Fruit fly (Drosophila melanogaster) whole organism, prepupa: Measurements from ENCODE around the gene mus101.
A peak's percentile ranks its signal among the peaks of the same experiment; 100 is the strongest.

Experiments used
- CG10631 ChIP-seq: fragments of 200-800 bp; sonication (Bioruptor generic); optimal IDR thresholded peaks from 2 replicates; lab custom pipeline; 2016; ENCODE audit warnings: missing biosample characterization, missing genetic modification characterization
- CG10669 ChIP-seq: fragments of 200-800 bp; sonication (Bioruptor generic); optimal IDR thresholded peaks from 3 replicates; lab custom pipeline; 2018; ENCODE audit warnings: missing biosample characterization, mild to moderate bottlenecking, missing genetic modification characterization, moderate library complexity
- CG11294 ChIP-seq: fragments of 200-800 bp; sonication (Bioruptor generic); IDR thresholded peaks from 2 replicates; pipeline ENCODE4 v1.3.6; 2022; ENCODE audit warnings: missing biosample characterization, missing genetic modification characterization
- CG11902 ChIP-seq: fragments of 200-800 bp; sonication (Bioruptor generic); optimal IDR thresholded peaks from 3 replicates; lab custom pipeline; 2016; ENCODE audit warnings: missing biosample characterization, missing genetic modification characterization
- CG1621 ChIP-seq: fragments of 200-800 bp; sonication (Bioruptor generic); optimal IDR thresholded peaks from 3 replicates; lab custom pipeline; 2018; ENCODE audit warnings: missing biosample characterization, mild to moderate bottlenecking, missing genetic modification characterization
- CG16779 ChIP-seq: fragments of 200-800 bp; sonication (Bioruptor generic); optimal IDR thresholded peaks from 3 replicates; lab custom pipeline; 2017; ENCODE audit warnings: missing biosample characterization, mild to moderate bottlenecking, missing genetic modification characterization
- CG3032 ChIP-seq: fragments of 200-800 bp; optimal IDR thresholded peaks from 2 replicates; lab custom pipeline; 2019; ENCODE audit warnings: missing biosample characterization, mild to moderate bottlenecking, missing genetic modification characterization, moderate library complexity
- CG31627 ChIP-seq: fragments of 200-800 bp; sonication (Bioruptor generic); optimal IDR thresholded peaks from 3 replicates; lab custom pipeline; 2016; ENCODE audit warnings: missing biosample characterization, missing genetic modification characterization
- CG32006 ChIP-seq: fragments of 200-800 bp; sonication (Bioruptor generic); optimal IDR thresholded peaks from 3 replicates; lab custom pipeline; 2017; ENCODE audit warnings: missing biosample characterization, mild to moderate bottlenecking, missing genetic modification characterization
- CG34406 ChIP-seq: fragments of 200-800 bp; sonication (Bioruptor generic); optimal IDR thresholded peaks from 3 replicates; lab custom pipeline; 2016; ENCODE audit warnings: missing biosample characterization, missing genetic modification characterization
- CG3919 ChIP-seq: fragments of 200-800 bp; sonication (Bioruptor generic); optimal IDR thresholded peaks from 3 replicates; lab custom pipeline; 2016; ENCODE audit warnings: missing biosample characterization, missing genetic modification characterization
- CG4318 ChIP-seq: fragments of 200-800 bp; sonication (Bioruptor generic); optimal IDR thresholded peaks from 3 replicates; lab custom pipeline; 2017; ENCODE audit warnings: missing biosample characterization, mild to moderate bottlenecking, missing genetic modification characterization
- CG6163 ChIP-seq: fragments of 200-800 bp; sonication (Bioruptor generic); IDR thresholded peaks from 3 replicates; pipeline ENCODE4 v1.3.6; 2022; ENCODE audit warnings: missing biosample characterization, missing genetic modification characterization
- CG6276 ChIP-seq: fragments of 200-800 bp; sonication (Bioruptor generic); optimal IDR thresholded peaks from 2 replicates; lab custom pipeline; 2017; ENCODE audit warnings: missing biosample characterization, mild to moderate bottlenecking, missing genetic modification characterization
- CG6792 ChIP-seq: fragments of 200-800 bp; sonication (Bioruptor generic); optimal IDR thresholded peaks from 3 replicates; lab custom pipeline; 2016; ENCODE audit warnings: missing biosample characterization, missing genetic modification characterization
- CG6808 ChIP-seq: fragments of 200-800 bp; sonication (Bioruptor generic); optimal IDR thresholded peaks from 3 replicates; lab custom pipeline; 2017; ENCODE audit warnings: missing biosample characterization, missing genetic modification characterization, mild to moderate bottlenecking, moderate library complexity, missing genetic modification reagents
- CG6854 ChIP-seq: fragments of 200-800 bp; sonication (Bioruptor generic); optimal IDR thresholded peaks from 2 replicates; lab custom pipeline; 2017; ENCODE audit warnings: missing biosample characterization, mild to moderate bottlenecking, missing genetic modification characterization
- CG7368 ChIP-seq: fragments of 200-800 bp; sonication (Bioruptor generic); optimal IDR thresholded peaks from 3 replicates; lab custom pipeline; 2016; ENCODE audit warnings: missing biosample characterization, missing genetic modification characterization
- CG8119 ChIP-seq: fragments of 200-800 bp; sonication (Bioruptor generic); IDR thresholded peaks from 3 replicates; pipeline ENCODE4 v1.3.6; 2022; ENCODE audit warnings: missing biosample characterization, missing genetic modification characterization
- CG8319 ChIP-seq: fragments of 200-800 bp; sonication (Bioruptor generic); optimal IDR thresholded peaks from 3 replicates; lab custom pipeline; 2016; ENCODE audit warnings: missing biosample characterization, missing genetic modification characterization
- CG8632 ChIP-seq: fragments of 200-800 bp; sonication (Bioruptor generic); optimal IDR thresholded peaks from 3 replicates; lab custom pipeline; 2016; ENCODE audit warnings: missing biosample characterization, missing genetic modification characterization
- CG9139 ChIP-seq: fragments of 200-800 bp; sonication (Bioruptor generic); optimal IDR thresholded peaks from 3 replicates; lab custom pipeline; 2017; ENCODE audit warnings: missing biosample characterization, mild to moderate bottlenecking, missing genetic modification characterization
- Ets21C ChIP-seq: fragments of 200-800 bp; sonication (Bioruptor generic); optimal IDR thresholded peaks from 3 replicates; lab custom pipeline; 2016; ENCODE audit warnings: missing biosample characterization, missing genetic modification characterization
- Ets96B ChIP-seq: fragments of 200-800 bp; optimal IDR thresholded peaks from 2 replicates; lab custom pipeline; 2019; ENCODE audit warnings: missing biosample characterization, mild to moderate bottlenecking, missing genetic modification characterization, moderate library complexity
- Gug ChIP-seq: fragments of 200-800 bp; sonication (Bioruptor generic); IDR thresholded peaks from 2 replicates; pipeline ENCODE4 v1.3.6; 2022; ENCODE audit warnings: missing biosample characterization, missing genetic modification characterization
- Hr38 ChIP-seq: sonication (Bioruptor generic); optimal IDR thresholded peaks from 2 replicates; lab custom pipeline; 2016; ENCODE audit warnings: missing biosample characterization, missing genetic modification characterization
- Hr39 ChIP-seq: fragments of 200-800 bp; sonication (Bioruptor generic); optimal IDR thresholded peaks from 2 replicates; lab custom pipeline; 2016; ENCODE audit warnings: missing biosample characterization, missing genetic modification characterization
- Hr4 ChIP-seq: fragments of 200-800 bp; sonication (Bioruptor generic); optimal IDR thresholded peaks from 3 replicates; lab custom pipeline; 2016; ENCODE audit warnings: missing biosample characterization, missing genetic modification characterization
- Lpt ChIP-seq: fragments of 200-800 bp; sonication (Bioruptor generic); optimal IDR thresholded peaks from 3 replicates; lab custom pipeline; 2016; ENCODE audit warnings: missing biosample characterization, missing genetic modification characterization
- OdsH ChIP-seq: fragments of 200-800 bp; sonication (Bioruptor generic); optimal IDR thresholded peaks from 3 replicates; lab custom pipeline; 2016; ENCODE audit warnings: missing biosample characterization, missing genetic modification characterization
- Smox ChIP-seq: fragments of 200-800 bp; sonication (Bioruptor generic); optimal IDR thresholded peaks from 3 replicates; lab custom pipeline; 2016; ENCODE audit warnings: missing biosample characterization, missing genetic modification characterization
- Sox102F ChIP-seq: fragments of 200-800 bp; sonication (Bioruptor generic); optimal IDR thresholded peaks from 2 replicates; lab custom pipeline; 2016; ENCODE audit warnings: missing biosample characterization, mild to moderate bottlenecking, missing genetic modification characterization
- Sox14 ChIP-seq: fragments of 200-800 bp; sonication (Bioruptor generic); optimal IDR thresholded peaks from 3 replicates; lab custom pipeline; 2016; ENCODE audit warnings: missing biosample characterization, missing genetic modification characterization
- Sox15 ChIP-seq: fragments of 200-800 bp; sonication (Bioruptor generic); optimal IDR thresholded peaks from 3 replicates; lab custom pipeline; 2016; ENCODE audit warnings: missing biosample characterization, missing genetic modification characterization
- achi ChIP-seq: fragments of 200-800 bp; sonication (Bioruptor generic); optimal IDR thresholded peaks from 3 replicates; lab custom pipeline; 2016; ENCODE audit warnings: missing biosample characterization, missing genetic modification characterization
- acj6 ChIP-seq: fragments of 200-800 bp; sonication (Bioruptor generic); optimal IDR thresholded peaks from 3 replicates; lab custom pipeline; 2016; ENCODE audit warnings: missing biosample characterization, missing genetic modification characterization
- dac ChIP-seq: fragments of 200-800 bp; sonication (Bioruptor generic); optimal IDR thresholded peaks from 2 replicates; lab custom pipeline; 2017; ENCODE audit warnings: missing biosample characterization, mild to moderate bottlenecking, missing genetic modification characterization
- dsx ChIP-seq: fragments of 200-800 bp; optimal IDR thresholded peaks from 3 replicates; lab custom pipeline; 2019; ENCODE audit warnings: missing biosample characterization, mild to moderate bottlenecking, missing genetic modification characterization, moderate library complexity; ENCODE audit not compliant: poor library complexity, severe bottlenecking
- esn ChIP-seq: fragments of 200-800 bp; sonication (Bioruptor generic); optimal IDR thresholded peaks from 2 replicates; lab custom pipeline; 2016; ENCODE audit warnings: missing biosample characterization, mild to moderate bottlenecking, missing genetic modification characterization, moderate library complexity
- fd59A ChIP-seq: fragments of 200-800 bp; sonication (Bioruptor generic); optimal IDR thresholded peaks from 2 replicates; lab custom pipeline; 2017; ENCODE audit warnings: missing biosample characterization, mild to moderate bottlenecking, missing genetic modification characterization, missing genetic modification reagents
- fd85E ChIP-seq: fragments of 200-800 bp; sonication (Bioruptor generic); optimal IDR thresholded peaks from 3 replicates; lab custom pipeline; 2016; ENCODE audit warnings: missing biosample characterization, missing genetic modification characterization
- fkh ChIP-seq: fragments of 200-800 bp; sonication (Bioruptor generic); optimal IDR thresholded peaks from 3 replicates; lab custom pipeline; 2017; ENCODE audit warnings: missing biosample characterization, mild to moderate bottlenecking, missing genetic modification characterization, moderate library complexity
- lz ChIP-seq: fragments of 200-800 bp; sonication (Bioruptor generic); optimal IDR thresholded peaks from 3 replicates; lab custom pipeline; 2016; ENCODE audit warnings: missing biosample characterization, missing genetic modification characterization
- spab ChIP-seq: fragments of 200-800 bp; sonication (Bioruptor generic); optimal IDR thresholded peaks from 2 replicates; lab custom pipeline; 2017; ENCODE audit warnings: missing biosample characterization, mild to moderate bottlenecking, missing genetic modification characterization, missing genetic modification reagents
- ss ChIP-seq, 2 experiments: fragments of 200-800 bp; sonication (Bioruptor generic); optimal IDR thresholded peaks; 2 replicates in 1 of 2; 3 replicates in 1 of 2; lab custom pipeline; 2017 to 2018; ENCODE audit warnings: mild to moderate bottlenecking in 2 of 2, missing biosample characterization in 2 of 2, missing genetic modification characterization in 2 of 2, moderate library complexity in 1 of 2
- svp ChIP-seq: fragments of 200-800 bp; sonication (Bioruptor generic); peaks from one replicate; lab custom pipeline; 2016; ENCODE audit warnings: missing biosample characterization, missing genetic modification characterization
- topi ChIP-seq: fragments of 200-800 bp; sonication (Bioruptor generic); optimal IDR thresholded peaks from 3 replicates; lab custom pipeline; 2016; ENCODE audit warnings: missing biosample characterization, missing genetic modification characterization
- vri ChIP-seq: fragments of 200-800 bp; sonication (Bioruptor generic); optimal IDR thresholded peaks from 3 replicates; lab custom pipeline; 2016; ENCODE audit warnings: missing biosample characterization, mild to moderate bottlenecking, missing genetic modification characterization

mus101 gene

dm6 chrX:13755152-13755557 is 33.1 kb downstream of the mus101 start, which contains the start of gene Pdcd4 (continued):
- TF ChIP-seq CG32006 (GFP tag; lab: Kevin White, UChicago): peak; percentile 32
- TF ChIP-seq Hr38 (GFP tag; lab: Kevin White, UChicago): no peak
- TF ChIP-seq dsx: peak; percentile 76
- TF ChIP-seq Lpt (GFP tag; lab: Kevin White, UChicago): no peak
- TF ChIP-seq lz (GFP tag; lab: Kevin White, UChicago): peak; percentile 22
- no peak for TF ChIP-seq CG8632 (GFP tag; lab: Kevin White, UChicago)
- TF ChIP-seq CG10669 (GFP tag; lab: Kevin White, UChicago): peak; percentile 64
- TF ChIP-seq CG6808: peak; percentile 54
- TF ChIP-seq fd85E: no peak
- no peak for TF ChIP-seq fd59A (GFP tag; lab: Kevin White, UChicago)
- TF ChIP-seq vri (GFP tag; lab: Kevin White, UChicago): peak; percentile 2
- no peak for TF ChIP-seq CG3919 (GFP tag; lab: Kevin White, UChicago)
- TF ChIP-seq Sox102F (GFP tag; lab: Kevin White, UChicago): peak; percentile 29
- TF ChIP-seq acj6 (GFP tag; lab: Kevin White, UChicago): no peak
- TF ChIP-seq, all 60 proteins: peak for 32

dm6 chrX:13756776-13757312 is 34.8 kb downstream of the mus101 start, which contains the start of the genes CG32625 and Rtc1:
Gene CG32625 (minus strand): TSS chrX:13756826.
Gene Rtc1 (plus strand): TSS chrX:13757179.
- peak; percentile 19 for TF ChIP-seq topi (GFP tag; lab: Kevin White, UChicago)
- TF ChIP-seq Smox (GFP tag; lab: Kevin White, UChicago): peak; percentile 44
- TF ChIP-seq CG8119 (GFP tag; lab: Robert Waterston, UW): 0 out of 3 replicates have a peak, but pooled peaks have one; percentile 21
- peak; percentile 35 for TF ChIP-seq CG10631 (GFP tag; lab: Kevin White, UChicago)
- no peak for TF ChIP-seq CG11294 (GFP tag; lab: Robert Waterston, UW)
- no peak for TF ChIP-seq Hr39 (GFP tag; lab: Kevin White, UChicago)
- peak; percentile 18 for TF ChIP-seq lz (GFP tag; lab: Kevin White, UChicago)
- no peak for TF ChIP-seq CG8319
- TF ChIP-seq esn (GFP tag; lab: Kevin White, UChicago): peak; percentile 27
- TF ChIP-seq CG34406 (GFP tag; lab: Kevin White, UChicago): no peak
- TF ChIP-seq CG9139 (GFP tag; lab: Kevin White, UChicago): no peak
- TF ChIP-seq CG31627 (GFP tag; lab: Kevin White, UChicago): no peak
- no peak for TF ChIP-seq Hr4 (GFP tag; lab: Kevin White, UChicago)
- no peak for TF ChIP-seq Sox14 (GFP tag; lab: Kevin White, UChicago)
- no peak for TF ChIP-seq dac (GFP tag; lab: Kevin White, UChicago)
- no peak for TF ChIP-seq fd85E
- no peak for TF ChIP-seq CG1621 (tag; lab: Kevin White, UChicago)
- TF ChIP-seq CG6792 (GFP tag; lab: Kevin White, UChicago): peak; percentile 1
- TF ChIP-seq CG32006 (GFP tag; lab: Kevin White, UChicago): peak; percentile 1
- TF ChIP-seq CG8632 (GFP tag; lab: Kevin White, UChicago): no peak
- no peak; the same call in 1 of the 2 replicates for TF ChIP-seq Gug (GFP tag; lab: Robert Waterston, UW)
- TF ChIP-seq dsx: no peak
- TF ChIP-seq spab (GFP tag; lab: Kevin White, UChicago): no peak
- TF ChIP-seq ss (GFP tag; optimal IDR thresholded peaks at IDR 0.05; lab: Kevin White, UChicago): no peak
- peak; percentile 46 for TF ChIP-seq OdsH (GFP tag; lab: Kevin White, UChicago)
- TF ChIP-seq Ets21C: no peak
- TF ChIP-seq CG4318 (GFP tag; lab: Kevin White, UChicago): no peak
- peak; percentile 17 for TF ChIP-seq CG3919 (GFP tag; lab: Kevin White, UChicago)
- TF ChIP-seq Ets96B (tag; lab: Kevin White, UChicago): peak; percentile 13
- TF ChIP-seq vri (GFP tag; lab: Kevin White, UChicago): no peak
- TF ChIP-seq CG6163: no peak
- TF ChIP-seq fkh (GFP tag; lab: Kevin White, UChicago): peak; percentile 77
- no peak for TF ChIP-seq fd59A (GFP tag; lab: Kevin White, UChicago)
- TF ChIP-seq CG16779: no peak
- TF ChIP-seq Lpt (GFP tag; lab: Kevin White, UChicago): no peak
- no peak for TF ChIP-seq CG7368
- peak; percentile 55 for TF ChIP-seq svp (GFP tag; lab: Kevin White, UChicago)
- TF ChIP-seq CG10669 (GFP tag; lab: Kevin White, UChicago): peak; percentile 8
- TF ChIP-seq Sox15 (GFP tag; lab: Kevin White, UChicago): no peak
- peak; percentile 22 for TF ChIP-seq CG3032
- peak; percentile 34 for TF ChIP-seq achi (GFP tag; lab: Kevin White, UChicago)
- no peak for TF ChIP-seq CG6854 (GFP tag; lab: Kevin White, UChicago)
- TF ChIP-seq CG6808: no peak
- TF ChIP-seq CG6276: no peak
- no peak for TF ChIP-seq CG11902
